Fruit fly (Drosophila melanogaster): ENCODE measurements around the gene fws.

dm6 chr2L:17431359-17431675 is 49.5 kb downstream of the fws start:
- TF ChIP-seq rgr (GFP tag; optimal IDR thresholded peaks at IDR 0.05) (peak; percentile 66), fru (GFP tag; optimal IDR thresholded peaks at IDR 0.05) (peak; percentile 77), Sp1 (GFP tag; optimal IDR thresholded peaks at IDR 0.05) (no peak), Dfd (GFP tag; optimal IDR thresholded peaks at IDR 0.05) (no peak), Dif (GFP tag; optimal IDR thresholded peaks at IDR 0.05; ENCODE audit: partially characterized antibody) (no peak), psq (GFP tag; optimal IDR thresholded peaks at IDR 0.05) (peak; percentile 24), OdsH (GFP tag; optimal IDR thresholded peaks at IDR 0.05) (peak; percentile 68), h (GFP tag; optimal IDR thresholded peaks at IDR 0.05) (peak; percentile 69), brk (GFP tag; optimal IDR thresholded peaks at IDR 0.05) (peak; percentile 39), Mio (GFP tag; optimal IDR thresholded peaks at IDR 0.05) (no peak)

All from whole organism, wandering third instar larva.